Fruit fly (Drosophila melanogaster): ENCODE results near the gene CG31103.

DNA sequence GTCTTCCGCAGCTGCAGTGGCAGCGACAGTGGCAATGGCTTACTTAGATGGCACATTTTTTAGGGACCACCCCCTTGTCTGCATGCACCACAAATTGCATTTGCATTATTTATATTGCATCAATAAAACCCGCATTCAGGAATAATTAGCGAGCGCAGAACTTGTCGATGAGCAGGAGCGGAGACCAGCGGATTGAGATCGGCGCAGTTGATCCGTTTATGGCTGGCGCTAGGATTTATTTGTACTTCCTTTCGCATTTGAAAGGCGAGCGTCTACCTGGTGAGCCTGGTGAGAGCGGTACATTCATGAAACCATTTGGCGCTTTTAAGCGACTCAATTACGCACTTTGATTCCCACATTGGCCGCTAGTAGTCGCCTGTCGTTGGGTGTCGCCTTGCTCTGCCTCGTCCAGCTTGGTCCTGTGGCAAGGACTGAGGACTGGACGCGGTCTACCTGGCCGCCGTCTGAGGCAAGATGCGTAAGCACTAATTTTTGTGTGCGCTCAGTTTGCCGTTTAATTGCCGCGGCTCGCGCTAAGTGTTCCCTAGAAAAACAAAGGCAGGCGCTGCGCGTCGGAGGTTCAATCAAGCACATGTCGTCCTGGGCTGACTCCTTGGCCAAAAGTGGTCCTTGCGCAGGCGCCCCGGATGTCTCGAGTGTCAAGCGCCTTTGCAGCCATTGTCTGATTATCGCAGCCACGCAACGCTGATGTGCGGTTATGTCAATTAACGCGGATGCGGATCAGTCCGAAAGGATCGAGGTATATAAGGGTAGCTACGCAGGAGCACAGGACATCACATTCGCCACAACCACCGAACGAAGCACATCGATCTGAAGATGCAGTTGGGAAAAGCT is 24.2 kb upstream of the CG31103 start, which contains the start of gene CG13653:
- TF ChIP-seq pan (optimal IDR thresholded peaks at IDR 0.05) (no peak), usp (GFP tag; optimal IDR thresholded peaks at IDR 0.05) (no peak), CG8478 (optimal IDR thresholded peaks at IDR 0.05) (no peak), psq (optimal IDR thresholded peaks at IDR 0.05) (no peak), EcR (GFP tag; optimal IDR thresholded peaks at IDR 0.05) (no peak), Dll (optimal IDR thresholded peaks at IDR 0.05) (no peak)
